Fruit fly (Drosophila melanogaster): Measurements from ENCODE around the gene Ugt307A1.

dm6 chr2L:7025247-7025646, 42.5 kb upstream of the Ugt307A1 start:
- TF ChIP-seq Hr38 (GFP tag; optimal IDR thresholded peaks at IDR 0.05) (no peak), CG6854 (GFP tag; optimal IDR thresholded peaks at IDR 0.05) (no peak), Sox102F (GFP tag; optimal IDR thresholded peaks at IDR 0.05) (no peak), achi (GFP tag; optimal IDR thresholded peaks at IDR 0.05) (no peak), Hr4 (GFP tag; optimal IDR thresholded peaks at IDR 0.05) (no peak), eg (GFP tag; IDR thresholded peaks at IDR 0.05) (no peak), Hr39 (GFP tag; optimal IDR thresholded peaks at IDR 0.05) (no peak), cyc (GFP tag; optimal IDR thresholded peaks at IDR 0.05) (no peak), Lpt (GFP tag; optimal IDR thresholded peaks at IDR 0.05) (no peak), ss (GFP tag; optimal IDR thresholded peaks at IDR 0.05) (no peak), Eip93F (GFP tag; optimal IDR thresholded peaks at IDR 0.05) (no peak)

Measured in whole organism, prepupa.